Fruit fly (Drosophila melanogaster) Kc167 (cell line): ENCODE data around the gene CG2972.

Experiments used
- Myc ChIP-seq: fragments of >200 bp; optimal IDR thresholded peaks from 2 replicates; lab custom pipeline; 2017; ENCODE audit warnings: missing external identifiers
- Sin3A ChIP-seq: fragments of >200 bp; optimal IDR thresholded peaks from 2 replicates; lab custom pipeline; 2018; ENCODE audit warnings: missing external identifiers
- h ChIP-seq: fragments of >200 bp; optimal IDR thresholded peaks from 3 replicates; lab custom pipeline; 2018; ENCODE audit warnings: missing external identifiers
- insv ChIP-seq: fragments of >200 bp; optimal IDR thresholded peaks from 3 replicates; lab custom pipeline; 2018; ENCODE audit warnings: missing external identifiers
- psq ChIP-seq: fragments of >200 bp; optimal IDR thresholded peaks from 2 replicates; lab custom pipeline; 2017; ENCODE audit warnings: missing external identifiers

DNA sequence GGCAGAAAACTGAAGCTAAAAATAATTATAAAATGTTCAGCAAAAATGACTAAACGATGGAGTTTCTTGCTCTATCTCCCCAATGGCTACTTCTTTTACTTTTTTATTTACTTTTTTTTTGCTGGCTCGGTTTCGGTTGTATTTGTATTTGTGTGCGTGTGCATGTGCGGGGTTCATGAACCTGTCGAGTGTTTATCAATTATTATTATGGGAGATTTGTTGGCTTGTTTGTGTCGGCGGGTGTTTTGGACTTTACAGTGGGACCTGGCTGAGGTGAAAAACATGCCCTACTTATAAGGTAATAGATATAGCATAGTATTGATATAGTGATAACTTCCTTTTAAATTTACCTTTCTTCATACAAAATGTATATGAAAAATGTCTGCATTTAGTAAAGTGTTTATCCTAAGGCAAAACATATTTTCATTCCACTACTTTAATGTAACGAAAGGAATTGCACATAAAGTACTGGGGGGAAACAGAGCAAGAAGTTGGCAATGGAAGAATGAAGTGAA lies 20.7 kb downstream of the CG2972 start:
- TF ChIP-seq Sin3A (lab: Kevin White, UChicago) (no peak), insv (lab: Kevin White, UChicago) (no peak), Myc (lab: Kevin White, UChicago) (no peak), h (lab: Kevin White, UChicago) (no peak), psq (lab: Kevin White, UChicago) (no peak)
